Worm (Caenorhabditis elegans) whole organism, L2 larva: ENCODE data around the gene srh-220.
"Not testable (repeated sequence)": the region's sequence is repeated elsewhere in the genome, so short reads cannot be mapped to it uniquely, and the experiment has no call there.

Experiments used
- C34F6.9 ChIP-seq: fragments of 150-350 bp; optimal IDR thresholded peaks from 2 replicates; lab custom pipeline; 2014; ENCODE audit warnings: missing biosample characterization, missing genetic modification characterization
- F13H6.1 ChIP-seq: sonication (generic microtip); optimal IDR thresholded peaks from 2 replicates; lab custom pipeline; 2016; ENCODE audit warnings: missing genetic modification characterization, missing compliant biosample characterization
- R02D3.7 ChIP-seq: fragments of 150-350 bp; optimal IDR thresholded peaks from 2 replicates; lab custom pipeline; 2014; ENCODE audit warnings: missing biosample characterization, missing genetic modification characterization
- alr-1 ChIP-seq: fragments of 150-350 bp; optimal IDR thresholded peaks from 2 replicates; lab custom pipeline; 2014; ENCODE audit warnings: missing biosample characterization, missing genetic modification characterization
- aly-2 ChIP-seq: fragments of 150-350 bp; optimal IDR thresholded peaks from 2 replicates; lab custom pipeline; 2014; ENCODE audit warnings: missing biosample characterization, missing genetic modification characterization
- blmp-1 ChIP-seq: sonication (generic microtip); optimal IDR thresholded peaks from 2 replicates; lab custom pipeline; 2017; ENCODE audit warnings: missing genetic modification characterization, mild to moderate bottlenecking, missing compliant biosample characterization, antibody characterized with exemption, moderate library complexity; ENCODE audit not compliant: insufficient read depth
- ceh-82 ChIP-seq: fragments of 150-350 bp; optimal IDR thresholded peaks from 2 replicates; lab custom pipeline; 2014; ENCODE audit warnings: missing biosample characterization, missing genetic modification characterization
- dmd-4 ChIP-seq: sonication (generic microtip); optimal IDR thresholded peaks from 2 replicates; lab custom pipeline; 2017; ENCODE audit warnings: missing biosample characterization, missing genetic modification characterization
- elt-3 ChIP-seq: sonication (generic microtip); optimal IDR thresholded peaks from 2 replicates; lab custom pipeline; 2017; ENCODE audit warnings: missing biosample characterization, missing genetic modification characterization
- fos-1 ChIP-seq: fragments of 150-350 bp; optimal IDR thresholded peaks from 2 replicates; lab custom pipeline; 2014; ENCODE audit warnings: missing biosample characterization, missing genetic modification characterization
- gmeb-1 ChIP-seq: fragments of 150-350 bp; optimal IDR thresholded peaks from 2 replicates; lab custom pipeline; 2014; ENCODE audit warnings: missing biosample characterization, missing genetic modification characterization
- lin-13 ChIP-seq: fragments of 150-350 bp; optimal IDR thresholded peaks from 2 replicates; lab custom pipeline; 2014; ENCODE audit warnings: missing biosample characterization, missing genetic modification reagents, missing genetic modification characterization
- lin-39 ChIP-seq: fragments of 150-350 bp; optimal IDR thresholded peaks from 2 replicates; lab custom pipeline; 2014; ENCODE audit warnings: missing biosample characterization, missing genetic modification reagents, missing genetic modification characterization
- lsy-2 ChIP-seq, 2 experiments: fragments of 150-350 bp in 1 of 2; sonication (generic microtip) in 1 of 2; optimal IDR thresholded peaks; 2 replicates each; lab custom pipeline; 2014 to 2017; ENCODE audit warnings: missing biosample characterization in 2 of 2, missing genetic modification characterization in 2 of 2
- mdl-1 ChIP-seq, 2 experiments: fragments of 150-350 bp in 1 of 2; sonication (generic microtip) in 1 of 2; optimal IDR thresholded peaks; 2 replicates each; lab custom pipeline; 2017; ENCODE audit warnings: missing biosample characterization in 2 of 2, missing genetic modification characterization in 2 of 2
- nhr-10 ChIP-seq: sonication (generic microtip); optimal IDR thresholded peaks from 2 replicates; lab custom pipeline; 2017; ENCODE audit warnings: missing biosample characterization, missing genetic modification characterization
- nhr-129 ChIP-seq: fragments of 150-350 bp; optimal IDR thresholded peaks from 2 replicates; lab custom pipeline; 2014; ENCODE audit warnings: missing biosample characterization, missing genetic modification characterization
- nhr-21 ChIP-seq: fragments of 150-350 bp; optimal IDR thresholded peaks from 2 replicates; lab custom pipeline; 2014; ENCODE audit warnings: missing biosample characterization, missing genetic modification characterization
- nhr-23 ChIP-seq: fragments of 150-350 bp; optimal IDR thresholded peaks from 2 replicates; lab custom pipeline; 2014; ENCODE audit warnings: missing biosample characterization, missing genetic modification reagents, missing genetic modification characterization
- nhr-25 ChIP-seq: fragments of 150-350 bp; sonication (generic microtip); optimal IDR thresholded peaks from 3 replicates; lab custom pipeline; 2014; ENCODE audit warnings: missing biosample characterization, missing genetic modification characterization
- nhr-6 ChIP-seq: fragments of 150-350 bp; optimal IDR thresholded peaks from 2 replicates; lab custom pipeline; 2014; ENCODE audit warnings: missing biosample characterization, missing genetic modification characterization
- nhr-77 ChIP-seq: fragments of 150-350 bp; optimal IDR thresholded peaks from 2 replicates; lab custom pipeline; 2014; ENCODE audit warnings: missing biosample characterization, missing genetic modification characterization
- peb-1 ChIP-seq: fragments of 150-350 bp; optimal IDR thresholded peaks from 2 replicates; lab custom pipeline; 2014; ENCODE audit warnings: missing biosample characterization, missing genetic modification characterization
- sma-9 ChIP-seq, 2 experiments: fragments of 150-350 bp in 1 of 2; sonication (generic microtip) in 1 of 2; optimal IDR thresholded peaks; 2 replicates each; lab custom pipeline; 2014 to 2016; ENCODE audit warnings: missing genetic modification characterization in 2 of 2, mild to moderate bottlenecking in 1 of 2, missing biosample characterization in 1 of 2, missing compliant biosample characterization in 1 of 2, missing genetic modification reagents in 1 of 2, moderate library complexity in 1 of 2
- unc-39 ChIP-seq: fragments of 150-350 bp; optimal IDR thresholded peaks from 2 replicates; lab custom pipeline; 2014; ENCODE audit warnings: missing biosample characterization, missing genetic modification characterization
- unc-55 ChIP-seq: fragments of 150-350 bp; sonication (generic microtip); optimal IDR thresholded peaks from 3 replicates; lab custom pipeline; 2014; ENCODE audit warnings: missing biosample characterization, missing genetic modification reagents, missing genetic modification characterization
- unc-62 ChIP-seq: fragments of 150-350 bp; optimal IDR thresholded peaks from 2 replicates; lab custom pipeline; 2014; ENCODE audit warnings: missing biosample characterization, missing genetic modification reagents, missing genetic modification characterization

The srh-220 gene

ce11 chrIV:3943003-3943402 lies 34.8 kb downstream of the srh-220 start, which contains the start of gene Y46C8AL.11:
TSS of gene Y46C8AL.11 (plus strand) at chrIV:3943303.
- TF ChIP-seq mdl-1 (tag; optimal IDR thresholded peaks at IDR 0.05; lab: Kevin White, UChicago): no peak
- no peak for TF ChIP-seq nhr-77
- no peak for TF ChIP-seq gmeb-1
- TF ChIP-seq R02D3.7 (tag; lab: Kevin White, UChicago): no peak
- no peak for TF ChIP-seq C34F6.9 (tag; lab: Kevin White, UChicago)
- TF ChIP-seq unc-39: no peak
- TF ChIP-seq lin-13: no peak
- TF ChIP-seq F13H6.1: no peak
- TF ChIP-seq alr-1 (tag; lab: Kevin White, UChicago): no peak
- TF ChIP-seq sma-9 (GFP tag; optimal IDR thresholded peaks at IDR 0.05; lab: Kevin White, UChicago): no peak
- no peak for TF ChIP-seq sma-9 (tag; optimal IDR thresholded peaks at IDR 0.05; lab: Kevin White, UChicago)
- TF ChIP-seq aly-2 (tag; lab: Kevin White, UChicago): no peak
- TF ChIP-seq unc-62: no peak
- TF ChIP-seq nhr-23 (tag; lab: Kevin White, UChicago): no peak

DNA sequence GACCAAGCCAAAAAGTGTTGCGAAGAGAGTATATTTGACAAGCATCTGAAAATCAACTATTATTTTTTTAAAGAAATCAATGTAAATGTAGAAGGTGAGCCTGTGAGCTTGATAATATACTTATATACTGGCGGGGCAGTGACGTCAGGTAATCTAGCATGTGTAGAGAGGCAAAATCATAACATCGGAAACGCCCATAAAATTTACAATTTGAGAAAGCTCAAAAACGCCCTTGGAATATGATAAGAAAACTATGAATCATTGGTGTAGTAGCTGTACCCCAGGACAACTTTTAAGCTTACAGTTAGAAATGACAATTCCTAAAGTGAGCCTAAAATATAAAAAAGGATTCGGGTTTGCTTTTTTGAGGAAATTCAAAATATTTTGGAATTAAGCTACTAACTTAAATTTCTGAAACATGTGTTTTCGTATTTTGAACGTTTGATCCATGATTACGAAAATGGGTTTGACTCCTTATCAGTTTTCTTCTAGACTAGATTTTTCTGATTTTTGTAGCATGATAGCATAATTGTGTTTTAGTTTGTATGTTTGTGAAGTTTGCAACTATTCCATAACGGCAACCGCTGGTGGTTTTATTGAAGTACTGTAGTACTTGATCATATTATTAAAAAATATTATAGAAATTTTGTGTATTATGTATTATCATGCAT lies 36.0 kb downstream of the srh-220 start, which contains the start of gene clec-174:
clec-174 (minus strand) TSS at position 51 of the 671 bp plus-strand sequence.
- TF ChIP-seq nhr-25 (tag; lab: Kevin White, UChicago) (no peak), aly-2 (tag; lab: Kevin White, UChicago) (no peak), ceh-82 (tag; lab: Kevin White, UChicago) (no peak), peb-1 (tag; lab: Kevin White, UChicago) (no peak)

ce11 chrIV:3937097-3937496 lies 40.7 kb downstream of the srh-220 start, which contains the start of gene clec-71:
TSS of gene clec-71 (plus strand) at chrIV:3937458.
- TF ChIP-seq blmp-1: no peak
- TF ChIP-seq lsy-2 (tag; optimal IDR thresholded peaks at IDR 0.05; lab: Kevin White, UChicago): no peak
- TF ChIP-seq aly-2 (tag; lab: Kevin White, UChicago): no peak
- no peak for TF ChIP-seq lin-39
- TF ChIP-seq nhr-21 (tag; lab: Kevin White, UChicago): no peak
- TF ChIP-seq unc-55 (GFP tag; lab: Kevin White, UChicago): no peak
- TF ChIP-seq nhr-6 (tag; lab: Kevin White, UChicago): no peak
- TF ChIP-seq fos-1 (tag; lab: Kevin White, UChicago): no peak
- no peak for TF ChIP-seq nhr-10 (tag; lab: Kevin White, UChicago)
- no peak for TF ChIP-seq dmd-4 (tag; lab: Kevin White, UChicago)
- no peak for TF ChIP-seq ceh-82 (tag; lab: Kevin White, UChicago)
- no peak for TF ChIP-seq C34F6.9 (tag; lab: Kevin White, UChicago)
- TF ChIP-seq, all 48 proteins: peak for 0

DNA sequence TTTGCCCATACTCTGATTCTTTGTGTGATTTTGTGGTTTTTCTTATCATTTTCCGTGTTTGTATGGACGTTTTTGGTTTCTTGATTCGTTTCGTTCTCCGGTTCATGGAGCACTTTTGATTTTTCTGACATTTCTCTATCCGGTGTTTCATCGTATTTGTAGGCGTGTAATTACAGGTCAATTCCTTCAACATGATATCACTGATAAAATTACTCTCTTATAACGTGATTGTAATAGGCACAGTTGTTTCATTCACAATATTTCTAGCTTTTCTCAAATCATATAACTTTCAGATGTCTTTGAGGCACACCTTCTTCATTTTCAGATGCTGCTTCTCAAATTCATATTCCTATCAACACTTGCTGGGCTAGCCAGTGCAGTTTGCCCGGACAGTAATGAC lies 45.4 kb downstream of the srh-220 start, which contains the start of gene clec-70:
clec-70 (plus strand) TSS at position 301 of the 400 bp plus-strand sequence.
- TF ChIP-seq fos-1 (tag; lab: Kevin White, UChicago); nhr-129; elt-3 (tag; lab: Kevin White, UChicago): not testable (repeated sequence)
- TF ChIP-seq, all 48 proteins: peak for 0; not testable (repeated sequence) for 48
